Worm (Caenorhabditis elegans): ENCODE results near the gene F26F4.9.

DNA sequence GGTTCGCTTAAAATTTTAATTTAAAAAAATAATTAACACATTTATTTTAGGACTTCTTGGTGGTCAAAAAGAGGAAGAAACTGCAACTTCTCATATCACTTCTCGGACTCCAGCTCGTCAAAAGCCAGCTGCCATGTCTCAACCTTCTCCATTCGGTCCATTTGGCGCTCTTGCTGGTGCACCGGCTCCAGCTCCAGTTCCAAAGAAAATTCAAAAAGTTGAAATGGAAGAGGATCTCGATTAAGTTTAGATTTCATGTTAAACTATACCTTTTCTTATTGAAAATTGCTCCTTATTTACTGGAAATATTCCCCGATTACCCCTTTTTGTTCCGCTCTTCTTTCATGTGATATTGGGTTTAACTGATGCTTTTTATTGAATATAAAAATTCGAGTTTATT is 1.4 kb upstream of the F26F4.9 start:
- TF ChIP-seq pha-4 (tag; optimal IDR thresholded peaks at IDR 0.05) (no peak), nhr-23 (tag; optimal IDR thresholded peaks at IDR 0.05) (no peak), daf-12 (tag; optimal IDR thresholded peaks at IDR 0.05) (no peak), ceh-28 (tag; optimal IDR thresholded peaks at IDR 0.05) (no peak), ama-1 (optimal IDR thresholded peaks at IDR 0.05) (no peak)
